Worm (Caenorhabditis elegans) whole organism, late embryonic: Measurements from ENCODE around the gene ceh-63.

ENCODE experiments used
- C08G9.2 ChIP-seq: sonication (generic microtip); optimal IDR thresholded peaks from 2 replicates; lab custom pipeline; 2016; ENCODE audit warnings: mild to moderate bottlenecking, missing genetic modification characterization, moderate library complexity, missing compliant biosample characterization
- F13H6.1 ChIP-seq: sonication (generic microtip); optimal IDR thresholded peaks from 2 replicates; lab custom pipeline; 2016; ENCODE audit warnings: missing genetic modification characterization, missing compliant biosample characterization
- K09A11.1 ChIP-seq: sonication (generic microtip); optimal IDR thresholded peaks from 2 replicates; lab custom pipeline; 2017; ENCODE audit warnings: antibody characterized with exemption, mild to moderate bottlenecking, missing genetic modification characterization, missing compliant biosample characterization; ENCODE audit not compliant: insufficient read depth
- T23F11.4 ChIP-seq: fragments of 200-800 bp; sonication (Bioruptor generic); optimal IDR thresholded peaks from 2 replicates; lab custom pipeline; 2018; ENCODE audit warnings: mild to moderate bottlenecking, missing genetic modification characterization, missing compliant biosample characterization
- Y22D7AL.16 ChIP-seq: sonication (generic microtip); optimal IDR thresholded peaks from 2 replicates; lab custom pipeline; 2016; ENCODE audit warnings: missing genetic modification characterization, missing compliant biosample characterization
- ama-1 ChIP-seq: fragments of 150-350 bp; optimal IDR thresholded peaks from 2 replicates; lab custom pipeline; 2014
- ceh-14 ChIP-seq: sonication (generic microtip); optimal IDR thresholded peaks from 2 replicates; lab custom pipeline; 2016; ENCODE audit warnings: missing genotype, missing genetic modification characterization, missing compliant biosample characterization
- ceh-18 ChIP-seq: sonication (generic microtip); optimal IDR thresholded peaks from 2 replicates; lab custom pipeline; 2016; ENCODE audit warnings: missing genetic modification characterization, missing compliant biosample characterization
- ceh-19 ChIP-seq: fragments of 200-800 bp; sonication (Bioruptor generic); optimal IDR thresholded peaks from 2 replicates; lab custom pipeline; 2018; ENCODE audit warnings: mild to moderate bottlenecking, missing genetic modification characterization, missing compliant biosample characterization
- ceh-2 ChIP-seq: sonication (generic microtip); optimal IDR thresholded peaks from 2 replicates; lab custom pipeline; 2016; ENCODE audit warnings: missing genotype, missing genetic modification characterization, missing compliant biosample characterization
- ceh-22 ChIP-seq: sonication (generic microtip); optimal IDR thresholded peaks from 2 replicates; lab custom pipeline; 2017; ENCODE audit warnings: missing biosample characterization, missing genetic modification characterization
- ceh-24 ChIP-seq: sonication (generic microtip); optimal IDR thresholded peaks from 2 replicates; lab custom pipeline; 2016; ENCODE audit warnings: mild to moderate bottlenecking, missing genetic modification characterization, missing compliant biosample characterization
- ceh-31 ChIP-seq: sonication (generic microtip); optimal IDR thresholded peaks from 2 replicates; lab custom pipeline; 2016; ENCODE audit warnings: missing genetic modification characterization, missing compliant biosample characterization
- ceh-34 ChIP-seq: sonication (generic microtip); optimal IDR thresholded peaks from 2 replicates; lab custom pipeline; 2016; ENCODE audit warnings: mild to moderate bottlenecking, missing genetic modification characterization, missing compliant biosample characterization
- ceh-48 ChIP-seq: sonication (generic microtip); optimal IDR thresholded peaks from 2 replicates; lab custom pipeline; 2016; ENCODE audit warnings: missing genetic modification characterization, inconsistent platforms, missing compliant biosample characterization
- che-1 ChIP-seq: sonication (generic microtip); optimal IDR thresholded peaks from 2 replicates; lab custom pipeline; 2016; ENCODE audit warnings: mild to moderate bottlenecking, missing genetic modification characterization, missing compliant biosample characterization
- dve-1 ChIP-seq: sonication (generic microtip); optimal IDR thresholded peaks from 2 replicates; lab custom pipeline; 2017; ENCODE audit warnings: antibody characterized with exemption, mild to moderate bottlenecking, missing genetic modification characterization, missing compliant biosample characterization
- elt-2 ChIP-seq: sonication (generic microtip); optimal IDR thresholded peaks from 2 replicates; lab custom pipeline; 2016; ENCODE audit warnings: missing genetic modification reagents, missing genetic modification characterization, missing compliant biosample characterization
- elt-4 ChIP-seq: sonication (generic microtip); optimal IDR thresholded peaks from 2 replicates; lab custom pipeline; 2016; ENCODE audit warnings: missing genetic modification characterization, missing compliant biosample characterization
- fax-1 ChIP-seq: sonication (generic microtip); optimal IDR thresholded peaks from 2 replicates; lab custom pipeline; 2016; ENCODE audit warnings: missing genotype, missing genetic modification characterization, missing compliant biosample characterization
- fkh-10 ChIP-seq: fragments of 150-350 bp; optimal IDR thresholded peaks from 2 replicates; lab custom pipeline; 2014; ENCODE audit warnings: missing biosample characterization, missing genetic modification reagents, missing genetic modification characterization
- fkh-6 ChIP-seq: sonication (generic microtip); optimal IDR thresholded peaks from 2 replicates; lab custom pipeline; 2016; ENCODE audit warnings: missing genetic modification characterization, missing compliant biosample characterization
- hlh-13 ChIP-seq: fragments of 200-800 bp; sonication (Bioruptor generic); optimal IDR thresholded peaks from 2 replicates; lab custom pipeline; 2018; ENCODE audit warnings: mild to moderate bottlenecking, missing genetic modification characterization, missing compliant biosample characterization
- hlh-6 ChIP-seq: sonication (generic microtip); optimal IDR thresholded peaks from 2 replicates; lab custom pipeline; 2016; ENCODE audit warnings: missing genotype, missing genetic modification characterization, missing compliant biosample characterization
- hlh-8 ChIP-seq: sonication (generic microtip); optimal IDR thresholded peaks from 2 replicates; lab custom pipeline; 2016; ENCODE audit warnings: missing genotype, missing genetic modification characterization, missing compliant biosample characterization
- lim-6 ChIP-seq: sonication (generic microtip); optimal IDR thresholded peaks from 2 replicates; lab custom pipeline; 2016; ENCODE audit warnings: missing genetic modification characterization, missing compliant biosample characterization
- nfya-1 ChIP-seq: sonication (generic microtip); optimal IDR thresholded peaks from 2 replicates; lab custom pipeline; 2017; ENCODE audit warnings: missing genetic modification characterization, mild to moderate bottlenecking, missing compliant biosample characterization, antibody characterized with exemption, moderate library complexity
- nhr-11 ChIP-seq: fragments of 150-350 bp; optimal IDR thresholded peaks from 2 replicates; lab custom pipeline; 2014; ENCODE audit warnings: missing biosample characterization, missing genetic modification characterization
- odd-2 ChIP-seq: sonication (generic microtip); optimal IDR thresholded peaks from 2 replicates; lab custom pipeline; 2017; ENCODE audit warnings: antibody characterized with exemption, mild to moderate bottlenecking, missing genetic modification characterization, missing compliant biosample characterization
- pat-9 ChIP-seq: fragments of 200-800 bp; sonication (Bioruptor generic); optimal IDR thresholded peaks from 2 replicates; lab custom pipeline; 2018; ENCODE audit warnings: mild to moderate bottlenecking, missing genetic modification characterization, moderate library complexity, missing compliant biosample characterization
- pros-1 ChIP-seq: fragments of 150-350 bp; optimal IDR thresholded peaks from 2 replicates; lab custom pipeline; 2014; ENCODE audit warnings: missing biosample characterization, missing genetic modification reagents, missing genetic modification characterization
- ref-2 ChIP-seq: sonication (generic microtip); optimal IDR thresholded peaks from 2 replicates; lab custom pipeline; 2016; ENCODE audit warnings: missing genetic modification characterization, missing compliant biosample characterization
- rnt-1 ChIP-seq: sonication (generic microtip); optimal IDR thresholded peaks from 2 replicates; lab custom pipeline; 2016; ENCODE audit warnings: missing genetic modification characterization, missing compliant biosample characterization
- sox-2 ChIP-seq: fragments of 200-800 bp; sonication (Bioruptor generic); IDR thresholded peaks from 2 replicates; pipeline ENCODE4 v1.3.6; 2022; ENCODE audit warnings: missing genetic modification reagents, missing genetic modification characterization, missing compliant biosample characterization
- sox-4 ChIP-seq: sonication (generic microtip); optimal IDR thresholded peaks from 2 replicates; lab custom pipeline; 2017; ENCODE audit warnings: mild to moderate bottlenecking, missing genetic modification characterization, inconsistent platforms, missing compliant biosample characterization
- tbx-2 ChIP-seq: sonication (generic microtip); optimal IDR thresholded peaks from 2 replicates; lab custom pipeline; 2016; ENCODE audit warnings: missing genetic modification characterization, missing compliant biosample characterization
- tbx-7 ChIP-seq: sonication (generic microtip); optimal IDR thresholded peaks from 2 replicates; lab custom pipeline; 2016; ENCODE audit warnings: missing genotype, missing genetic modification characterization, missing compliant biosample characterization
- ttx-3 ChIP-seq: sonication (generic microtip); optimal IDR thresholded peaks from 2 replicates; lab custom pipeline; 2016; ENCODE audit warnings: missing genetic modification reagents, missing genetic modification characterization, missing compliant biosample characterization
- unc-3 ChIP-seq, 2 experiments: fragments of 200-800 bp in 1 of 2; sonication (Bioruptor generic) in 1 of 2; sonication (generic microtip) in 1 of 2; conservative IDR thresholded peaks in 1 of 2; optimal IDR thresholded peaks in 1 of 2; 2 replicates each; pipeline versions ENCODE4 v1.3.6 to Lab custom; 2016 to 2022; ENCODE audit warnings: missing compliant biosample characterization in 2 of 2, missing genetic modification characterization in 2 of 2, missing genetic modification reagents in 1 of 2
- unc-42 ChIP-seq: sonication (generic microtip); optimal IDR thresholded peaks from 2 replicates; lab custom pipeline; 2016; ENCODE audit warnings: missing genotype, missing genetic modification characterization, missing compliant biosample characterization
- unc-55 ChIP-seq: sonication (generic microtip); optimal IDR thresholded peaks from 2 replicates; lab custom pipeline; 2017; ENCODE audit warnings: missing biosample characterization, missing genetic modification reagents, missing genetic modification characterization

ceh-63 gene

ce11 chrX:3689155-3689719, 15.4 kb upstream of the ceh-63 start, which contains the start of gene tag-278:
Gene tag-278, minus strand, starts transcription at chrX:3689205.
- no peak for TF ChIP-seq fkh-10 (GFP tag; lab: Kevin White, UChicago)
- TF ChIP-seq F13H6.1 (tag; lab: Kevin White, UChicago): no peak
- TF ChIP-seq ceh-31: peak; percentile 23
- no peak for TF ChIP-seq lim-6 (tag; lab: Kevin White, UChicago)
- no peak for TF ChIP-seq ceh-24 (tag; lab: Kevin White, UChicago)
- peak; percentile 11 for TF ChIP-seq ceh-34 (tag; lab: Kevin White, UChicago)
- TF ChIP-seq ceh-18 (tag; lab: Kevin White, UChicago): peak; percentile 77
- TF ChIP-seq odd-2 (tag; lab: Kevin White, UChicago): no peak
- TF ChIP-seq ceh-48 (tag; lab: Kevin White, UChicago): no peak
- no peak for TF ChIP-seq unc-42 (tag; lab: Kevin White, UChicago)
- TF ChIP-seq unc-55: peak; percentile 84
- peak; percentile 39 for TF ChIP-seq nfya-1 (tag; lab: Kevin White, UChicago)
- TF ChIP-seq rnt-1: peak; percentile 59
- no peak for TF ChIP-seq K09A11.1 (tag; lab: Kevin White, UChicago)
- no peak for TF ChIP-seq ama-1
- TF ChIP-seq pat-9 (tag; lab: Kevin White, UChicago): peak; percentile 4
- TF ChIP-seq dve-1 (tag; lab: Kevin White, UChicago): no peak
- no peak for TF ChIP-seq ceh-14

DNA sequence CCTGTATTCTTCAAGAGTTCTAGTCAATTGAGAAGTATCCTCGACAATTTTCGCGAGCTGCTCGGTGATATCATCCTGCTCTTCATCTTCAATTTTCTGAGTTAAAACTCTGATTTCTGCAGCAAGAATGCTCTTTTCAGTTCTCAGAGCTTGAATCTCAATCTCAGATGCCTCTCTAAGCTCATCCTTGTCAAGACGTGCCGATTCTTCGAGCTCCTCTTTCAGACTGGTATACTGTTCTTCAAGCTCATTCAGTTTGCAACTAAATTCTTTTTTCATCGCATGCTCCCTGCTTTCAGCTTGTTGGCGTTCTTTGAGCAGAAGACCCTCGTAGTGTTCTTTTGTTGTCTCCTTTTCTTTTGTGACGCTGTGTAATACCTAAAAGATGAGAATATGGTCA, 12.6 kb upstream of the ceh-63 start:
- TF ChIP-seq sox-4 (tag; lab: Kevin White, UChicago): no peak

DNA sequence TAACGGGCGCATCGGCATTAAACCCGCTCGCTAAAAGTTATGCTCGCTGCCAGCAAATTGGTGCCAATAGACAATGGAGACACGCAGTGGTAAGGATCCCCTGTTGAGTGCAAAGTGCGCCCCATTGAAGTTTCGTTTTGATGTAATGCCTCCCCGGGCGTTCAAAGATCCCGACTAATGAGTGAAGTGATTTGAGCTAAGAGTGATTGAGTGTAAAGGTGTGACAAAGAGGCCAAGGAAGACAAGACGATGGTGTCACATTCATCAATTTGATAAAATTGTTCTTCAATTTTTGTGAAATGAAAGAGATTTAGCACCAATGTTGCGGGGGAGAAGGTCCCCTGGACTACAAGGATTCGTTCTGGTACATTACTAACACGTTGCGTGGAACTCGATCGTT, 9.2 kb upstream of the ceh-63 start:
- TF ChIP-seq tbx-2 (tag; lab: Kevin White, UChicago) (no peak), hlh-8 (no peak), odd-2 (tag; lab: Kevin White, UChicago) (no peak), unc-55 (peak; percentile 77), sox-2 (GFP tag; lab: Robert Waterston, UW) (no peak), ceh-31 (no peak), pros-1 (tag; lab: Kevin White, UChicago) (no peak)

DNA sequence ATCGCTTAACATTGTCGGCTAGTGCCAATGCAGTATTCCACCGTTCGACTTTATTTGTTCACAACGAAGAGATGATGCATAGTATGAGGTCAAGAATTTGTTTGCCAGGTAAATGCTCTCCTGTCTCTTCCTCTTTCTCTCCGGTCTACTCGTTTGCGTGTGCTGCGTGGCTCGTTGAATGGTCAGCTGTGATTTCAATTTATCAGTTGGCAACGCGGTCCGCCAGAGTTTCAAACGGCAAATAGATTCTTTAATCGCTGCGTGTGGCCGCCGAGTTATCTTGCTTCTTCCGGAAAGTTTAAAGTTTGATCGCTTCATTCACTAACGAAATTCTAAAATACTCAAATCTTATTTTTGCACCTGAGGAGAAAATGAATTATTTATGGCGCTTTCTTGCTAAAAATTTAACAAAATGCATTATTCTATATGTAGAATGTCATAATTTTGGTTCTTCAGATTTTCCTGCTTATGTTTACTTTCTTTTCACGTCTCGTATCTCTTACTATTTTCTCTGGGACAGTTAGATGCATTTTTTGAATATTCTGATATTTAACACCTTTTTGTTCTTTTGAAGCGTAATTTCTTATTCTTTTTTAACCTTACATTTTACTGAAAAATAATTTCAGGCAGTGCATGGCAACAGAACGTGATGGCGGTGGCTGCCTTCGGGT, 6.8 kb upstream of the ceh-63 start, which contains the start of gene tsp-17:
tsp-17 (plus strand) TSS at position 621 of the 671 bp plus-strand sequence.
- TF ChIP-seq unc-55 (peak; percentile 17), elt-2 (tag; lab: Kevin White, UChicago) (peak; percentile 23), fkh-6 (tag; lab: Kevin White, UChicago) (no peak)

DNA sequence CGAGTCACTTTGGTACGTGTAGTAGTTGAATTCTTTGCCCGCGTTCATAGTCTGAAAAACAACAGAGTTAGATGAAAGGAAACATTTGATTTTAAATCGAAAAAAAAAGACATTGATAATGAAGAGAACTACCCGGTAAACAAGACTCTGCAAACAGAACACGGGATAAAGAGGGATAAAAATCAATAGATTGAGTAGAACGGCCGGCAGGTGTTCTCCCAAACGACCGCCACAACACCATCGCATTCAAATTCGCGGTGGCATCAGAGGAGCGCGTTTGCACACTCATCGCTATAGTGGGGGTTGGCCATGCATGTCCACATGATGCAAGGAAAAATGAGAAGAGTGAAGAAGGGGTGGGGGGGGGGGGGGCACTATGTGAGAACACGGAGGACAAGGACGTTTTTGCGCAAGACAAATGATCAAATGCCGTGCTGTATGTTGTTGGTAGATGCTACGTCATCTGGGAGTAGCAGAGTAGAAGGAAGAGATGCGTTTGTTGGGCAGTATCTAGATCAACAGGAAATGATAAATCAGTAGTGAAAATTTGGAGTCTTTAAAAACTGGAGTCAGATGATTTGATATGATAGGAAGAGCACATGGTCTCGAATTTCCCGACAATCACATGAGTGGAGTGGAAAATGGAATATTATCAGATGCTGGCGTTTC, 4.8 kb upstream of the ceh-63 start, which contains the start of gene tag-52:
tag-52 (minus strand) TSS at position 51 of the 669 bp plus-strand sequence.
- no peak for TF ChIP-seq nhr-11
- no peak for TF ChIP-seq fkh-10 (GFP tag; lab: Kevin White, UChicago)
- no peak for TF ChIP-seq hlh-6
- no peak for TF ChIP-seq Y22D7AL.16 (tag; lab: Kevin White, UChicago)
- TF ChIP-seq C08G9.2 (tag; lab: Kevin White, UChicago): no peak
- no peak for TF ChIP-seq che-1 (tag; lab: Kevin White, UChicago)
- no peak for TF ChIP-seq F13H6.1 (tag; lab: Kevin White, UChicago)
- no peak for TF ChIP-seq ttx-3
- TF ChIP-seq tbx-7 (tag; lab: Kevin White, UChicago): no peak
- TF ChIP-seq ref-2 (tag; lab: Kevin White, UChicago): no peak
- no peak for TF ChIP-seq rnt-1
- no peak for TF ChIP-seq hlh-13 (GFP tag; lab: Kevin White, UChicago)
- TF ChIP-seq ceh-22 (tag; lab: Kevin White, UChicago): no peak
- no peak for TF ChIP-seq elt-4 (tag; lab: Kevin White, UChicago)
- TF ChIP-seq fax-1 (tag; lab: Kevin White, UChicago): no peak
- TF ChIP-seq unc-3 (GFP tag; conservative IDR thresholded peaks at IDR 0.05; lab: Robert Waterston, UW): no peak
- no peak for TF ChIP-seq unc-3 (tag; optimal IDR thresholded peaks at IDR 0.05; lab: Kevin White, UChicago)
- no peak for TF ChIP-seq T23F11.4 (GFP tag; lab: Kevin White, UChicago)
- TF ChIP-seq odd-2 (tag; lab: Kevin White, UChicago): no peak
- TF ChIP-seq ceh-34 (tag; lab: Kevin White, UChicago): no peak
- peak; percentile 79 for TF ChIP-seq ceh-19 (GFP tag; lab: Kevin White, UChicago)
- TF ChIP-seq lim-6 (tag; lab: Kevin White, UChicago): no peak
- no peak for TF ChIP-seq ceh-48 (tag; lab: Kevin White, UChicago)
- no peak for TF ChIP-seq ceh-24 (tag; lab: Kevin White, UChicago)
- no peak for TF ChIP-seq sox-2 (GFP tag; lab: Robert Waterston, UW)
- no peak for TF ChIP-seq ceh-2 (tag; lab: Kevin White, UChicago)
